Worm (Caenorhabditis elegans): Measurements from ENCODE around the gene srz-97.
A peak's percentile ranks its signal among the peaks of the same experiment; 100 is the strongest.

srz-97 gene

DNA sequence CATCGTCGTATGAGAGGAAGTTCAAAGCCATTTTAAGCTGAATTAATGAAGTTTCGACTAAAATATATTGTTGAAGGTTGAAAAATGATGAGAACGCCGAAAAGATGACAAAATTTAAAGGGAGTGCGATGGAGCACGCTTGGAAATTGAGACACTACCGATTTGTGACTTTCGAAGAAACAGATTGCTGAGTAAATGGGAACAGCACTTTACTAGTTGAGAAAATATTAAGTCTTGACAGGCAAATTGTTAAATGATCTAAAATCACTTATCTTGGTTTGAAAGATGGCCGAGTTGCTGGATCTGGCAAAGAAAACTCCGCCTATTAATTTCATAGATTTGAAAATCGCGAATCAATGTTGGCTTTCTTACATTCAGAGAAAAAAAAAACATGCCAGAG lies 44.8 kb downstream of the srz-97 start, which contains the start of gene rpoa-12:
Gene rpoa-12, minus strand, starts transcription at position 37 of the 400 bp plus-strand sequence.
- TF ChIP-seq ceh-82 (tag; optimal IDR thresholded peaks at IDR 0.05): no peak
- no peak for TF ChIP-seq snpc-4 (tag; optimal IDR thresholded peaks at IDR 0.05)
- no peak for TF ChIP-seq fos-1 (tag; optimal IDR thresholded peaks at IDR 0.05)
- peak in 1 of 2 experiments; percentile 44 for TF ChIP-seq lsy-2 (tag; optimal IDR thresholded peaks at IDR 0.05)
- no peak for TF ChIP-seq sem-4 (tag; optimal IDR thresholded peaks at IDR 0.05)
- no peak for TF ChIP-seq mbf-1 (tag; optimal IDR thresholded peaks at IDR 0.05)
- no peak for TF ChIP-seq egl-27 (tag; optimal IDR thresholded peaks at IDR 0.05)
- TF ChIP-seq elt-1 (tag; optimal IDR thresholded peaks at IDR 0.05): no peak
- no peak for TF ChIP-seq ama-1 (optimal IDR thresholded peaks at IDR 0.05)
- TF ChIP-seq F13H6.1 (tag; optimal IDR thresholded peaks at IDR 0.05): peak; percentile 5
- no peak for TF ChIP-seq peb-1 (tag; optimal IDR thresholded peaks at IDR 0.05)
- no peak for TF ChIP-seq R02D3.7 (tag; optimal IDR thresholded peaks at IDR 0.05)
- TF ChIP-seq mab-5 (tag; optimal IDR thresholded peaks at IDR 0.05): no peak
- TF ChIP-seq lin-13 (GFP tag; optimal IDR thresholded peaks at IDR 0.05): no peak
- no peak for TF ChIP-seq nhr-12 (tag; optimal IDR thresholded peaks at IDR 0.05)
- TF ChIP-seq gmeb-1 (tag; optimal IDR thresholded peaks at IDR 0.05): no peak
- no peak for TF ChIP-seq nhr-10 (tag; optimal IDR thresholded peaks at IDR 0.05)
- TF ChIP-seq nhr-129 (tag; optimal IDR thresholded peaks at IDR 0.05): peak; percentile 59
- no peak for TF ChIP-seq nhr-25 (tag; optimal IDR thresholded peaks at IDR 0.05)
- TF ChIP-seq nhr-11 (tag; optimal IDR thresholded peaks at IDR 0.05): no peak
- no peak for TF ChIP-seq unc-62 (GFP tag; optimal IDR thresholded peaks at IDR 0.05)
- TF ChIP-seq nhr-21 (tag; optimal IDR thresholded peaks at IDR 0.05): no peak
- peak; percentile 58 for TF ChIP-seq unc-55 (GFP tag; optimal IDR thresholded peaks at IDR 0.05)
- no peak for TF ChIP-seq lin-11 (tag; optimal IDR thresholded peaks at IDR 0.05)
- no peak for TF ChIP-seq ztf-1 (GFP tag; conservative IDR thresholded peaks at IDR 0.05)
- no peak for TF ChIP-seq ZK546.5 (tag; optimal IDR thresholded peaks at IDR 0.05)
- TF ChIP-seq alr-1 (tag; optimal IDR thresholded peaks at IDR 0.05): no peak
- no peak for TF ChIP-seq lin-39 (tag; optimal IDR thresholded peaks at IDR 0.05)
- TF ChIP-seq sma-3 (GFP tag; optimal IDR thresholded peaks at IDR 0.05): peak; percentile 30
- TF ChIP-seq dmd-4 (tag; optimal IDR thresholded peaks at IDR 0.05): no peak
- TF ChIP-seq blmp-1 (tag; optimal IDR thresholded peaks at IDR 0.05; ENCODE audit: insufficient read depth): no peak
- no peak for TF ChIP-seq zag-1 (tag; optimal IDR thresholded peaks at IDR 0.05)
- no peak for TF ChIP-seq unc-39 (tag; optimal IDR thresholded peaks at IDR 0.05)
- TF ChIP-seq ztf-4 (tag; optimal IDR thresholded peaks at IDR 0.05): no peak
- TF ChIP-seq nhr-6 (tag; optimal IDR thresholded peaks at IDR 0.05): no peak
- TF ChIP-seq ztf-11 (tag; optimal IDR thresholded peaks at IDR 0.05): no peak
- TF ChIP-seq nhr-77 (tag; optimal IDR thresholded peaks at IDR 0.05): no peak
- TF ChIP-seq nhr-237 (tag; optimal IDR thresholded peaks at IDR 0.05): no peak
- no peak for TF ChIP-seq aly-2 (tag; optimal IDR thresholded peaks at IDR 0.05)
- TF ChIP-seq skn-1 (tag; optimal IDR thresholded peaks at IDR 0.05): peak; percentile 84
- TF ChIP-seq crh-2 (tag; optimal IDR thresholded peaks at IDR 0.05): peak; percentile 40
- no peak for TF ChIP-seq elt-3 (tag; optimal IDR thresholded peaks at IDR 0.05)
- TF ChIP-seq mdl-1 (tag; optimal IDR thresholded peaks at IDR 0.05): no peak
- TF ChIP-seq nhr-23 (tag; optimal IDR thresholded peaks at IDR 0.05): no peak
- TF ChIP-seq C34F6.9 (tag; optimal IDR thresholded peaks at IDR 0.05): peak; percentile 68
- peak; percentile 43 for TF ChIP-seq sma-9 (GFP tag; optimal IDR thresholded peaks at IDR 0.05)
- TF ChIP-seq sma-9 (tag; optimal IDR thresholded peaks at IDR 0.05): no peak
- no peak for TF ChIP-seq ceh-16 (tag; optimal IDR thresholded peaks at IDR 0.05)
- TF ChIP-seq Y55F3AM.14 (GFP tag; optimal IDR thresholded peaks at IDR 0.05): no peak

All from whole organism, L2 larva.